Worm (Caenorhabditis elegans): ENCODE data around the gene wbp-2.

DNA sequence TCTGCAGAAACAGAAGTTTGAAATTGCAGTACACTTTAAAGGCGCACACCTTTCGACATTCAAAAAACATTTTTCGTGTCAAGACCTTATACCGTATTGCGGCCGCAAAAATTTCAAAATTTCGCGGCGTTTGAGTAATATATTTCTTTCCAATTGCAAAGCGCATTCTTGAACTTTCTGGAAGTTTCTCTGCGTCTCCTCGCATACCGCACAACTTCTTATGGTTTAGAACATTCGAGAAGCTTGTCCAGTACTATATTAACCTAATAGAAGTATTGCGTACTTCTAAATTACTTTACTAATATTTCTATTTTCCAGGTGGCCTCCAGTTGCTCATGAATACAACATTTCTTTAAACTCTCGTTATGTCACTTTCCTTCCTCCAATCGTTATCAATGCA is 7.1 kb downstream of the wbp-2 start:
- TF ChIP-seq efl-3 (GFP tag; optimal IDR thresholded peaks at IDR 0.05) = no peak
- no peak for TF ChIP-seq ceh-63 (GFP tag; optimal IDR thresholded peaks at IDR 0.05)
- TF ChIP-seq nhr-71 (tag; optimal IDR thresholded peaks at IDR 0.05) = no peak
- TF ChIP-seq ceh-82 (tag; optimal IDR thresholded peaks at IDR 0.05) = no peak
- no peak for TF ChIP-seq lsy-2 (tag; optimal IDR thresholded peaks at IDR 0.05)
- no peak for TF ChIP-seq ces-1 (GFP tag; optimal IDR thresholded peaks at IDR 0.05)
- TF ChIP-seq aly-2 (tag; optimal IDR thresholded peaks at IDR 0.05) = no peak
